Worm (Caenorhabditis elegans): ENCODE data around the gene srg-22.

Gene srg-22

ce11 chrII:3054221-3054620, 39.0 kb downstream of the srg-22 start, which contains the start of gene lido-13:
lido-13 (minus strand) TSS chrII:3054321.
- TF ChIP-seq elt-2 (tag; optimal IDR thresholded peaks at IDR 0.05): no peak
- no peak for TF ChIP-seq elt-1 (tag; optimal IDR thresholded peaks at IDR 0.05)
- no peak for TF ChIP-seq nfya-1 (tag; optimal IDR thresholded peaks at IDR 0.05; ENCODE audit: insufficient read depth)

- TF ChIP-seq elt-2 (tag; optimal IDR thresholded peaks at IDR 0.05) (no peak), lin-15B (tag; optimal IDR thresholded peaks at IDR 0.05) (no peak), skn-1 (tag; optimal IDR thresholded peaks at IDR 0.05) (no peak), ceh-28 (tag; optimal IDR thresholded peaks at IDR 0.05) (no peak), nhr-76 (tag; optimal IDR thresholded peaks at IDR 0.05) (no peak), snpc-4 (tag; optimal IDR thresholded peaks at IDR 0.05) (no peak), lsy-12 (tag; optimal IDR thresholded peaks at IDR 0.05) (no peak), R02D3.7 (tag; optimal IDR thresholded peaks at IDR 0.05) (no peak), jun-1 (tag; optimal IDR thresholded peaks at IDR 0.05) (no peak), zag-1 (tag; optimal IDR thresholded peaks at IDR 0.05) (no peak), daf-12 (tag; optimal IDR thresholded peaks at IDR 0.05) (no peak), nhr-43 (tag; optimal IDR thresholded peaks at IDR 0.05; ENCODE audit: poor library complexity, severe bottlenecking) (no peak), nhr-12 (tag; optimal IDR thresholded peaks at IDR 0.05) (no peak), elt-3 (tag; optimal IDR thresholded peaks at IDR 0.05) (no peak), nhr-77 (tag; optimal IDR thresholded peaks at IDR 0.05) (no peak)
Observed at ce11 chrII:3053689-3054088, 39.6 kb downstream of the srg-22 start.

- TF ChIP-seq tbx-2 (tag; optimal IDR thresholded peaks at IDR 0.05) (no peak), ceh-16 (tag; optimal IDR thresholded peaks at IDR 0.05) (no peak), elt-2 (tag; optimal IDR thresholded peaks at IDR 0.05) (no peak), mml-1 (tag; optimal IDR thresholded peaks at IDR 0.05) (no peak), nhr-77 (tag; optimal IDR thresholded peaks at IDR 0.05) (no peak), nhr-76 (tag; optimal IDR thresholded peaks at IDR 0.05) (no peak), jun-1 (tag; optimal IDR thresholded peaks at IDR 0.05) (no peak), nhr-25 (tag; optimal IDR thresholded peaks at IDR 0.05) (no peak)
Observed at ce11 chrII:3052843-3053242, 40.4 kb downstream of the srg-22 start.

- TF ChIP-seq elt-2 (tag; optimal IDR thresholded peaks at IDR 0.05) (no peak), ceh-82 (tag; optimal IDR thresholded peaks at IDR 0.05) (no peak), fkh-10 (GFP tag; optimal IDR thresholded peaks at IDR 0.05) (no peak), mml-1 (tag; optimal IDR thresholded peaks at IDR 0.05) (no peak), sea-2 (GFP tag; optimal IDR thresholded peaks at IDR 0.05) (no peak), ceh-16 (tag; optimal IDR thresholded peaks at IDR 0.05) (no peak)
Observed at ce11 chrII:3051332-3051731, 41.9 kb downstream of the srg-22 start.

ce11 chrII:3050703-3051102, 42.5 kb downstream of the srg-22 start, which contains the start of gene sri-31:
sri-31 (plus strand) TSS chrII:3051003.
- no peak for TF ChIP-seq ceh-28 (tag; optimal IDR thresholded peaks at IDR 0.05)
- no peak for TF ChIP-seq nhr-23 (tag; optimal IDR thresholded peaks at IDR 0.05)

ce11 chrII:3048989-3049388, 44.3 kb downstream of the srg-22 start:
- TF ChIP-seq elt-1 (tag; optimal IDR thresholded peaks at IDR 0.05) (no peak), ceh-28 (tag; optimal IDR thresholded peaks at IDR 0.05) (no peak), ceh-9 (tag; optimal IDR thresholded peaks at IDR 0.05) (no peak), ceh-82 (tag; optimal IDR thresholded peaks at IDR 0.05) (no peak), aly-2 (tag; optimal IDR thresholded peaks at IDR 0.05) (no peak), sea-2 (GFP tag; optimal IDR thresholded peaks at IDR 0.05) (no peak), jun-1 (tag; optimal IDR thresholded peaks at IDR 0.05) (no peak), elt-3 (tag; optimal IDR thresholded peaks at IDR 0.05) (no peak), nhr-12 (tag; optimal IDR thresholded peaks at IDR 0.05) (no peak), nhr-76 (tag; optimal IDR thresholded peaks at IDR 0.05) (no peak), daf-12 (tag; optimal IDR thresholded peaks at IDR 0.05) (no peak), egl-5 (tag; optimal IDR thresholded peaks at IDR 0.05) (no peak), lin-39 (tag; optimal IDR thresholded peaks at IDR 0.05) (no peak), snpc-4 (tag; optimal IDR thresholded peaks at IDR 0.05) (no peak), egl-27 (tag; optimal IDR thresholded peaks at IDR 0.05) (no peak)
